Fruit fly (Drosophila melanogaster): ENCODE measurements around the gene puc.

Gene puc

dm6 chr3R:8111789-8112382 is 6.8 kb downstream of the puc start:
- TF ChIP-seq CG32121 (GFP tag; IDR thresholded peaks at IDR 0.05) = no peak
- TF ChIP-seq CG14655 (GFP tag; optimal IDR thresholded peaks at IDR 0.05) = no peak
- TF ChIP-seq Pif1A (GFP tag; optimal IDR thresholded peaks at IDR 0.05) = no peak
- TF ChIP-seq EcR (GFP tag; optimal IDR thresholded peaks at IDR 0.05) = no peak
- no peak for TF ChIP-seq gl (tag; optimal IDR thresholded peaks at IDR 0.05)
- no peak for TF ChIP-seq CG9948 (tag; optimal IDR thresholded peaks at IDR 0.05)
- no peak for TF ChIP-seq CG8301 (tag; optimal IDR thresholded peaks at IDR 0.05)

DNA sequence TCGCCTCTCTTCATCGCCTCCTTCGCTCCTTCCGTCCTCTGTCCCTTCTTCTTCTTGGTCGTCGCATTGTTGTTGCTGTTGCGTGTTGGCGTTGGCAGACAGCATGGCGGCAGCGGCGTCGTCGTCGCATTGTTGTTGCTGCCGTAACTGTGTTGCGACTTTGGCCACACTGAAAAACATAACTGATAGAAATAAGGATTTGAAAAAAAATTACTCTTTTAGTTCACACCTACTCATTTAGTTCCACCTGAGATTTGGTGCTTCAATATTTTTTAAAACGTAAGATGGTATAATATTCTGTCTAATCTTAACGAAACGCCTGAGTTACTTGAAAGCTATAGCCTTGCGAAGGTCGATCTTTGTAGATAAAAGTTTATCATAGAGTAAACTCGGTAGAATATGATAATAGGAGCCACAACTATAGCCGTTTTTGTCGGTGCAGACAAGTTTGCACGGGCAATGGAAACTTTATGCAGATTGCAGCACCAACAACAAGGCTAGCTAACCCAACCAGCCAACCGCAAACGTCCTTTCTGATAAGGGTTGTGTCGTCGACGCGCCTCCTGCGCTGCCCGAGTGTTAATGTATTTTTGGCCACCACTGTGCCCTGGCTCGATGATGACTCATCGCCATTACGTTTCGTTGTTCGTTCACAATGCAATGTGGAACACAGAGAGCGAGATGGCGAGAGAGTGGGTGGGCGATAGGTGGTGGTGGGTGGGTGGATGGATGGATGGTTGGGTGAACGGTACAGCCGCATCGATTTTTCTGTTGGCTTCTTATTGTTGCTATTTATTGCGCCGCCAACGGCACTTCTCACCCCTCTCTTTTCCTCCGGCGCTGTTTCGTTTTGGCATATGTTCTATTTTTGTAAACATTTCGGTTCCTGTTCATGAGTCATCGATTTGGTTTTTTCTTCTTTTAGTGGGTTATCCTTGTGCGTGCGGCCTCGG is 8.0 kb downstream of the puc start:
- TF ChIP-seq CG15710 (tag; optimal IDR thresholded peaks at IDR 0.05) (peak; percentile 96), CG32121 (GFP tag; IDR thresholded peaks at IDR 0.05) (peak; percentile 51; the same call in 1 of the 2 replicates), CG8159 (tag; optimal IDR thresholded peaks at IDR 0.05) (peak; percentile 97), CG34367 (tag; optimal IDR thresholded peaks at IDR 0.05) (peak; percentile 92), CG10348 (GFP tag; IDR thresholded peaks at IDR 0.05) (peak; percentile 42; the same call in 1 of the 2 replicates), CG13204 (GFP tag; optimal IDR thresholded peaks at IDR 0.05) (peak; percentile 71), rn (GFP tag; IDR thresholded peaks at IDR 0.05) (0 out of 2 replicates have a peak, but pooled peaks have one; percentile 19), CG4496 (GFP tag; IDR thresholded peaks at IDR 0.05) (peak; percentile 77; the same call in 2 of the 3 replicates), CG12605 (GFP tag; IDR thresholded peaks at IDR 0.05) (peak; percentile 71), Ets98B (GFP tag; IDR thresholded peaks at IDR 0.05) (peak; percentile 48), D1 (tag; optimal IDR thresholded peaks at IDR 0.05) (peak; percentile 35), gl (tag; optimal IDR thresholded peaks at IDR 0.05) (peak; percentile 74), CG14655 (GFP tag; optimal IDR thresholded peaks at IDR 0.05) (peak; percentile 91), EcR (GFP tag; optimal IDR thresholded peaks at IDR 0.05) (peak; percentile 72), Pif1A (GFP tag; optimal IDR thresholded peaks at IDR 0.05) (peak; percentile 85), CG9948 (tag; optimal IDR thresholded peaks at IDR 0.05) (peak; percentile 91), fd96Ca (GFP tag; IDR thresholded peaks at IDR 0.05) (peak; percentile 72), CG8301 (tag; optimal IDR thresholded peaks at IDR 0.05) (peak; percentile 90), CG17806 (tag; optimal IDR thresholded peaks at IDR 0.05) (peak; percentile 90), Snoo (tag; optimal IDR thresholded peaks at IDR 0.05) (peak; percentile 83), Pif1B (GFP tag; optimal IDR thresholded peaks at IDR 0.05) (peak; percentile 82)

DNA sequence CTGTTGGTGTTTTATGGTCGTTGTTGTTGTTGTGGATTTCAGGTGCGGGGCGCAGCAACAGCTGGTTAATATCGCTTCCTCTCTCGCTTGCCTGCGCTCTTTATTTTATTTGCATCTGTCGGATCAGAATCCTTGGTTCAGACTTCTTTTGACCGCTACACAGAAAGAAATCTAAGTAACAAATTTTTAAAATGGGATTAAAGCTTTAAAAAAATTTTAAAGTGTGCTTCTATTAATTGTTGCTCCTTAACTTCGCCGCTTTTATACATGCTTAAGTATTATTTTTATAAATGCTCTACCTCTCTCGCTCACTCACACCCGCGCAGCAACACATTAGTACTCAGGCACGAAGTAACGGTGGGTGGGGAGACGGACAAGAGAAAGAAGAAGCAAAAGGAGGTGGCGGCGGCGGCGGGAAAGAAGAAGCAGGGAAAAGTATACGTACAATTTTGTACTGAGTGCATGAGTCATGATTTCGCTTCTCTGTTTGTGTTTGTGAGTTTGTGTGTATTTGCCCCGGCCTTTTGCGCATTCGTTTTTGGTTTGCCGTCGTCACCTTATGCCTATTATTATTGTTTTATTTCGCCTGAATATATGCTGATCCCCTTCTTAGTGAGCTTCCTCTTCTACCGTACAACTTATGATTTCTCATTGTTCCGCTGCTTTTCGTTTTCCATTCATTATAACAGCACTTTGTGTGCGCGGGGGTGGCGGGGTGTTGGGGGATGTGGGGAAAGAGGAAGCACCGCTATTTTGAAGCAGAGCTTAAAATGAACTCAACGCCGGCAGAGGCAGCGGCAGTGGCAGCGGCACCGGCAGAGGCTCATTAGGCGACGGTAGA is 8.9 kb downstream of the puc start:
- TF ChIP-seq CG12605 (GFP tag; IDR thresholded peaks at IDR 0.05) (peak; percentile 82), Pif1A (GFP tag; optimal IDR thresholded peaks at IDR 0.05) (peak; percentile 91), CG32121 (GFP tag; IDR thresholded peaks at IDR 0.05) (peak; percentile 66), rn (GFP tag; IDR thresholded peaks at IDR 0.05) (peak; percentile 42; the same call in 1 of the 2 replicates), fd96Ca (GFP tag; IDR thresholded peaks at IDR 0.05) (peak; percentile 76), Ets98B (GFP tag; IDR thresholded peaks at IDR 0.05) (peak; percentile 81), CG9948 (tag; optimal IDR thresholded peaks at IDR 0.05) (peak; percentile 89), D1 (tag; optimal IDR thresholded peaks at IDR 0.05) (peak; percentile 81), CG8159 (tag; optimal IDR thresholded peaks at IDR 0.05) (peak; percentile 94), CG17806 (tag; optimal IDR thresholded peaks at IDR 0.05) (peak; percentile 92), gl (tag; optimal IDR thresholded peaks at IDR 0.05) (peak; percentile 80), CG13204 (GFP tag; optimal IDR thresholded peaks at IDR 0.05) (peak; percentile 81), CG10348 (GFP tag; IDR thresholded peaks at IDR 0.05) (no peak), CG14655 (GFP tag; optimal IDR thresholded peaks at IDR 0.05) (peak; percentile 80), CG8301 (tag; optimal IDR thresholded peaks at IDR 0.05) (peak; percentile 78), EcR (GFP tag; optimal IDR thresholded peaks at IDR 0.05) (peak; percentile 60), CG15710 (tag; optimal IDR thresholded peaks at IDR 0.05) (peak; percentile 93), CG4496 (GFP tag; IDR thresholded peaks at IDR 0.05) (peak; percentile 94), CG34367 (tag; optimal IDR thresholded peaks at IDR 0.05) (peak; percentile 89), Pif1B (GFP tag; optimal IDR thresholded peaks at IDR 0.05) (peak; percentile 90), Snoo (tag; optimal IDR thresholded peaks at IDR 0.05) (peak; percentile 92)

dm6 chr3R:8115205-8115604 is 10.1 kb downstream of the puc start:
- TF ChIP-seq Snoo (tag; optimal IDR thresholded peaks at IDR 0.05) = no peak
- TF ChIP-seq CG12605 (GFP tag; IDR thresholded peaks at IDR 0.05) = no peak
- no peak for TF ChIP-seq EcR (GFP tag; optimal IDR thresholded peaks at IDR 0.05)
- TF ChIP-seq CG14655 (GFP tag; optimal IDR thresholded peaks at IDR 0.05) = no peak
- TF ChIP-seq CG17806 (tag; optimal IDR thresholded peaks at IDR 0.05) = no peak
- TF ChIP-seq Ets98B (GFP tag; IDR thresholded peaks at IDR 0.05) = no peak
- no peak for TF ChIP-seq Pif1A (GFP tag; optimal IDR thresholded peaks at IDR 0.05)
- no peak for TF ChIP-seq CG9948 (tag; optimal IDR thresholded peaks at IDR 0.05)
- TF ChIP-seq CG8159 (tag; optimal IDR thresholded peaks at IDR 0.05) = no peak
- TF ChIP-seq CG15710 (tag; optimal IDR thresholded peaks at IDR 0.05) = no peak
- TF ChIP-seq rn (GFP tag; IDR thresholded peaks at IDR 0.05) = no peak
- TF ChIP-seq CG34367 (tag; optimal IDR thresholded peaks at IDR 0.05) = no peak
- TF ChIP-seq gl (tag; optimal IDR thresholded peaks at IDR 0.05) = no peak
